Fruit fly (Drosophila melanogaster) whole organism, embryonic: Measurements from ENCODE around the gene CG5013.
A peak's percentile ranks its signal among the peaks of the same experiment; 100 is the strongest.

ENCODE experiments used
- Abd-B ChIP-seq: fragments of 200-800 bp; sonication (Bioruptor generic); optimal IDR thresholded peaks from 2 replicates; lab custom pipeline; 2018; ENCODE audit warnings: missing biosample characterization, mild to moderate bottlenecking, missing genetic modification characterization, moderate library complexity
- CG10462 ChIP-seq: fragments of 200-800 bp; sonication (Bioruptor generic); optimal IDR thresholded peaks from 2 replicates; lab custom pipeline; 2016; ENCODE audit warnings: missing biosample characterization, missing genetic modification characterization
- CG11560 ChIP-seq: fragments of 200-800 bp; sonication (Bioruptor generic); IDR thresholded peaks from 3 replicates; pipeline ENCODE4 v1.3.6; 2022; ENCODE audit warnings: missing biosample characterization, missing genetic modification characterization
- CG11696 ChIP-seq: fragments of 200-800 bp; sonication (Bioruptor generic); IDR thresholded peaks from 2 replicates; pipeline ENCODE4 v1.3.6; 2022; ENCODE audit warnings: missing biosample characterization, missing genetic modification characterization
- CG13624 ChIP-seq: fragments of 200-800 bp; sonication (Bioruptor generic); optimal IDR thresholded peaks from 2 replicates; lab custom pipeline; 2016; ENCODE audit warnings: missing biosample characterization, missing genetic modification characterization
- CG15696 ChIP-seq: fragments of 200-800 bp; sonication (Bioruptor generic); optimal IDR thresholded peaks from 2 replicates; lab custom pipeline; 2019; ENCODE audit warnings: missing biosample characterization, mild to moderate bottlenecking, missing genetic modification characterization, moderate library complexity
- CG17361 ChIP-seq: fragments of 200-800 bp; sonication (Bioruptor generic); IDR thresholded peaks from 3 replicates; pipeline ENCODE4 v1.3.6; 2022; ENCODE audit warnings: missing biosample characterization, missing genetic modification characterization
- CG2202 ChIP-seq: fragments of 200-800 bp; sonication (Bioruptor generic); optimal IDR thresholded peaks from 2 replicates; lab custom pipeline; 2018; ENCODE audit warnings: missing biosample characterization, mild to moderate bottlenecking, missing genetic modification characterization
- CG2889 ChIP-seq: fragments of 200-800 bp; sonication (Bioruptor generic); IDR thresholded peaks from 3 replicates; pipeline ENCODE4 v1.3.6; 2022; ENCODE audit warnings: missing biosample characterization, missing genetic modification characterization
- CG3163 ChIP-seq: fragments of 200-800 bp; sonication (Bioruptor generic); optimal IDR thresholded peaks from 3 replicates; lab custom pipeline; 2016; ENCODE audit warnings: missing biosample characterization, missing genetic modification characterization
- CG32532 ChIP-seq: fragments of 200-800 bp; sonication (Bioruptor generic); IDR thresholded peaks from 2 replicates; pipeline ENCODE4 v1.3.6; 2022; ENCODE audit warnings: missing biosample characterization, missing genetic modification characterization
- CG3995 ChIP-seq: fragments of 200-800 bp; sonication (Bioruptor generic); optimal IDR thresholded peaks from 3 replicates; lab custom pipeline; 2016; ENCODE audit warnings: missing biosample characterization, missing genetic modification characterization
- CG4360 ChIP-seq: fragments of 200-800 bp; sonication (Bioruptor generic); IDR thresholded peaks from 2 replicates; pipeline ENCODE4 v1.3.6; 2022; ENCODE audit warnings: missing biosample characterization, missing genetic modification characterization
- CG5180 ChIP-seq: fragments of 200-800 bp; sonication (Bioruptor generic); optimal IDR thresholded peaks from 3 replicates; lab custom pipeline; 2017; ENCODE audit warnings: missing biosample characterization, missing genetic modification characterization, mild to moderate bottlenecking, moderate library complexity, missing genetic modification reagents
- CG7271 ChIP-seq: fragments of 200-800 bp; sonication (Bioruptor generic); optimal IDR thresholded peaks from 2 replicates; lab custom pipeline; 2018; ENCODE audit warnings: missing biosample characterization, mild to moderate bottlenecking, missing genetic modification characterization, moderate library complexity
- CG7372 ChIP-seq: fragments of 200-800 bp; sonication (Bioruptor generic); IDR thresholded peaks from 2 replicates; pipeline ENCODE4 v1.3.6; 2022; ENCODE audit warnings: missing biosample characterization, missing genetic modification characterization
- CG7786 ChIP-seq: fragments of 200-800 bp; sonication (Bioruptor generic); optimal IDR thresholded peaks from 2 replicates; lab custom pipeline; 2016; ENCODE audit warnings: missing biosample characterization, missing genetic modification characterization
- CG7963 ChIP-seq: fragments of 200-800 bp; sonication (Bioruptor generic); IDR thresholded peaks from 3 replicates; pipeline ENCODE4 v1.3.6; 2022; ENCODE audit warnings: missing biosample characterization, missing genetic modification characterization; ENCODE audit not compliant: partially characterized antibody
- Doc3 ChIP-seq: fragments of 200-800 bp; sonication (Bioruptor generic); IDR thresholded peaks from 3 replicates; pipeline ENCODE4 v1.3.6; 2022; ENCODE audit warnings: missing biosample characterization, missing genetic modification characterization; ENCODE audit not compliant: partially characterized antibody
- Dp ChIP-seq: fragments of 200-800 bp; sonication (Bioruptor generic); optimal IDR thresholded peaks from 2 replicates; lab custom pipeline; 2018; ENCODE audit warnings: missing biosample characterization, mild to moderate bottlenecking, missing genetic modification characterization, moderate library complexity
- Ets65A ChIP-seq: fragments of 200-800 bp; sonication (Bioruptor generic); peaks from one replicate; lab custom pipeline; 2016; ENCODE audit warnings: missing biosample characterization, missing genetic modification characterization
- Fer1 ChIP-seq: fragments of 200-800 bp; sonication (Bioruptor generic); optimal IDR thresholded peaks from 2 replicates; lab custom pipeline; 2017; ENCODE audit warnings: missing biosample characterization, mild to moderate bottlenecking, missing genetic modification characterization
- Gug ChIP-seq: fragments of 200-800 bp; sonication (Bioruptor generic); IDR thresholded peaks from 4 replicates; pipeline ENCODE4 v1.3.6; 2022; ENCODE audit warnings: missing biosample characterization, missing genetic modification characterization
- H15 ChIP-seq: fragments of 200-800 bp; sonication (Bioruptor generic); IDR thresholded peaks from 3 replicates; pipeline ENCODE4 v1.3.6; 2022; ENCODE audit warnings: missing biosample characterization, missing genetic modification characterization
- Med ChIP-seq: fragments of 200-800 bp; sonication (Bioruptor generic); peaks from one replicate; lab custom pipeline; 2016; ENCODE audit warnings: missing biosample characterization, missing genetic modification characterization, mild to moderate bottlenecking, inconsistent platforms, moderate library complexity
- NK7.1 ChIP-seq: fragments of 200-800 bp; sonication (Bioruptor generic); optimal IDR thresholded peaks from 3 replicates; lab custom pipeline; 2016; ENCODE audit warnings: missing biosample characterization, missing genetic modification characterization
- Nf-YA ChIP-seq: fragments of 200-800 bp; sonication (Bioruptor generic); IDR thresholded peaks from 2 replicates; pipeline ENCODE4 v1.3.6; 2022; ENCODE audit warnings: missing biosample characterization, missing genetic modification characterization
- Oli ChIP-seq: fragments of 200-800 bp; sonication (Bioruptor generic); optimal IDR thresholded peaks from 2 replicates; lab custom pipeline; 2018; ENCODE audit warnings: missing biosample characterization, mild to moderate bottlenecking, missing genetic modification characterization, moderate library complexity
- PHDP ChIP-seq: fragments of 200-800 bp; sonication (Bioruptor generic); optimal IDR thresholded peaks from 3 replicates; lab custom pipeline; 2018; ENCODE audit warnings: missing biosample characterization, mild to moderate bottlenecking, missing genetic modification characterization, moderate library complexity
- Rfx ChIP-seq: fragments of 200-800 bp; sonication (Bioruptor generic); IDR thresholded peaks from 2 replicates; pipeline ENCODE4 v1.3.6; 2022; ENCODE audit warnings: missing biosample characterization, missing genetic modification characterization
- Stat92E ChIP-seq, 3 experiments: fragments of >200 bp in 2 of 3; fragments of 200-800 bp in 1 of 3; sonication (Bioruptor generic) in 1 of 3; optimal IDR thresholded peaks; 2 replicates each; lab custom pipeline; 2017 to 2019; ENCODE audit warnings: missing biosample characterization in 3 of 3, missing genetic modification characterization in 3 of 3, mild to moderate bottlenecking in 1 of 3, moderate library complexity in 1 of 3
- YL-1 ChIP-seq: fragments of 200-800 bp; sonication (Bioruptor generic); optimal IDR thresholded peaks from 3 replicates; lab custom pipeline; 2017; ENCODE audit warnings: missing biosample characterization, mild to moderate bottlenecking, missing genetic modification characterization
- abd-A ChIP-seq: fragments of 200-800 bp; sonication (Bioruptor generic); optimal IDR thresholded peaks from 3 replicates; lab custom pipeline; 2019; ENCODE audit warnings: missing biosample characterization, mild to moderate bottlenecking, missing genetic modification characterization, moderate library complexity
- amos ChIP-seq: fragments of 200-800 bp; sonication (Bioruptor generic); IDR thresholded peaks from 2 replicates; pipeline ENCODE4 v1.3.6; 2022; ENCODE audit warnings: missing biosample characterization, missing genetic modification characterization; ENCODE audit not compliant: partially characterized antibody
- ci ChIP-seq: fragments of 200-800 bp; sonication (Bioruptor generic); IDR thresholded peaks from 3 replicates; pipeline ENCODE4 v1.3.6; 2022; ENCODE audit warnings: missing biosample characterization, missing genetic modification characterization
- crol ChIP-seq: fragments of 200-800 bp; sonication (Bioruptor generic); IDR thresholded peaks from 2 replicates; pipeline ENCODE4 v1.3.6; 2022; ENCODE audit warnings: missing biosample characterization, missing genetic modification characterization
- da ChIP-seq: fragments of 200-800 bp; sonication (Bioruptor generic); optimal IDR thresholded peaks from 2 replicates; lab custom pipeline; 2016; ENCODE audit warnings: missing biosample characterization, missing genetic modification characterization
- danr ChIP-seq: fragments of 200-800 bp; sonication (Bioruptor generic); IDR thresholded peaks from 2 replicates; pipeline ENCODE4 v1.3.6; 2022; ENCODE audit warnings: missing biosample characterization, missing genetic modification characterization
- dpn ChIP-seq, 2 experiments: fragments of 200-800 bp; sonication (Bioruptor generic); optimal IDR thresholded peaks; 3 replicates each; lab custom pipeline; 2016; ENCODE audit warnings: missing biosample characterization in 2 of 2, missing genetic modification characterization in 2 of 2
- gro ChIP-seq: fragments of 200-800 bp; sonication (Bioruptor generic); optimal IDR thresholded peaks from 2 replicates; lab custom pipeline; 2016; ENCODE audit warnings: missing biosample characterization, missing genetic modification characterization
- h ChIP-seq: fragments of >200 bp; optimal IDR thresholded peaks from 2 replicates; lab custom pipeline; 2017
- jing ChIP-seq: fragments of 200-800 bp; sonication (Bioruptor generic); optimal IDR thresholded peaks from 2 replicates; lab custom pipeline; 2018; ENCODE audit warnings: missing biosample characterization, mild to moderate bottlenecking, missing genetic modification characterization
- kay ChIP-seq: fragments of 200-800 bp; sonication (Bioruptor generic); optimal IDR thresholded peaks from 2 replicates; lab custom pipeline; 2016; ENCODE audit warnings: missing biosample characterization, missing genetic modification characterization
- maf-S ChIP-seq: fragments of 200-800 bp; sonication (Bioruptor generic); optimal IDR thresholded peaks from 2 replicates; lab custom pipeline; 2016; ENCODE audit warnings: missing biosample characterization, missing genetic modification characterization
- nerfin-2 ChIP-seq: fragments of 200-800 bp; sonication (Bioruptor generic); IDR thresholded peaks from 2 replicates; pipeline ENCODE4 v1.3.6; 2022; ENCODE audit warnings: missing biosample characterization, missing genetic modification characterization; ENCODE audit not compliant: partially characterized antibody
- pho ChIP-seq: fragments of 200-800 bp; sonication (Bioruptor generic); optimal IDR thresholded peaks from 2 replicates; lab custom pipeline; 2016; ENCODE audit warnings: missing biosample characterization, missing genetic modification characterization
- psq ChIP-seq: fragments of 200-800 bp; sonication (Bioruptor generic); optimal IDR thresholded peaks from 2 replicates; lab custom pipeline; 2017; ENCODE audit warnings: missing biosample characterization, missing genetic modification characterization
- row ChIP-seq: fragments of 200-800 bp; sonication (Bioruptor generic); IDR thresholded peaks from 3 replicates; pipeline ENCODE4 v1.3.6; 2022; ENCODE audit warnings: missing biosample characterization, missing genetic modification characterization
- shn ChIP-seq: fragments of 200-800 bp; sonication (Bioruptor generic); optimal IDR thresholded peaks from 3 replicates; lab custom pipeline; 2016; ENCODE audit warnings: missing biosample characterization, missing genetic modification characterization
- vvl ChIP-seq: fragments of 200-800 bp; sonication (Bioruptor generic); IDR thresholded peaks from 2 replicates; pipeline ENCODE4 v1.3.6; 2022; ENCODE audit warnings: missing biosample characterization, missing genetic modification characterization
- wdn ChIP-seq: fragments of 200-800 bp; sonication (Bioruptor generic); IDR thresholded peaks from 2 replicates; pipeline ENCODE4 v1.3.6; 2022; ENCODE audit warnings: missing biosample characterization, missing genetic modification characterization
- zen2 ChIP-seq: fragments of 200-800 bp; sonication (Bioruptor generic); IDR thresholded peaks from 3 replicates; pipeline ENCODE4 v1.3.6; 2022; ENCODE audit warnings: missing biosample characterization, missing genetic modification characterization; ENCODE audit not compliant: partially characterized antibody

The CG5013 gene

dm6 chr3R:16051329-16051679, 1.8 kb downstream of the CG5013 start (continued):
- TF ChIP-seq YL-1 (GFP tag; lab: Kevin White, UChicago) (no peak), Oli (tag; lab: Kevin White, UChicago) (no peak), Stat92E (GFP tag; optimal IDR thresholded peaks at IDR 0.05; lab: Kevin White, UChicago) (no peak), CG2889 (GFP tag; lab: Robert Waterston, UW) (no peak), maf-S (GFP tag; lab: Kevin White, UChicago) (no peak), Ets65A (GFP tag; lab: Kevin White, UChicago) (no peak), CG15696 (no peak), crol (GFP tag; lab: Robert Waterston, UW) (no peak), CG4360 (GFP tag; lab: Robert Waterston, UW) (no peak), CG5180 (GFP tag; lab: Kevin White, UChicago) (peak; percentile 69), zen2 (GFP tag; lab: Robert Waterston, UW) (no peak; the same call in 2 of the 3 replicates), Fer1 (GFP tag; lab: Kevin White, UChicago) (no peak), h (lab: Kevin White, UChicago) (no peak), CG7786 (GFP tag; lab: Kevin White, UChicago) (no peak), Abd-B (GFP tag; lab: Kevin White, UChicago) (no peak), CG13624 (GFP tag; lab: Kevin White, UChicago) (peak; percentile 4), dpn (GFP tag; optimal IDR thresholded peaks at IDR 0.05; lab: Kevin White, UChicago) (no peak), Dp (GFP tag; lab: Kevin White, UChicago) (no peak), CG7372 (no peak), Doc3 (GFP tag; lab: Robert Waterston, UW) (no peak), jing (GFP tag; lab: Kevin White, UChicago) (no peak), NK7.1 (GFP tag; lab: Kevin White, UChicago) (no peak), Rfx (GFP tag; lab: Robert Waterston, UW) (peak; percentile 31; the same call in 1 of the 2 replicates), Med (peak; percentile 78), abd-A (tag; lab: Kevin White, UChicago) (no peak), kay (GFP tag; lab: Kevin White, UChicago) (no peak), ci (GFP tag; lab: Robert Waterston, UW) (0 out of 3 replicates have a peak, but pooled peaks have one; percentile 34), PHDP (tag; lab: Kevin White, UChicago) (no peak), H15 (GFP tag; lab: Robert Waterston, UW) (no peak), danr (GFP tag; lab: Robert Waterston, UW) (no peak), row (peak; percentile 34; the same call in 1 of the 3 replicates), CG3163 (GFP tag; lab: Kevin White, UChicago) (peak; percentile 75), shn (GFP tag; lab: Kevin White, UChicago) (peak; percentile 3), CG32532 (GFP tag; lab: Robert Waterston, UW) (peak; percentile 13; the same call in 1 of the 2 replicates), CG3995 (GFP tag; lab: Kevin White, UChicago) (no peak), CG11560 (tag; lab: Robert Waterston, UW) (no peak), gro (GFP tag; lab: Kevin White, UChicago) (no peak), psq (no peak), Nf-YA (no peak), amos (GFP tag; lab: Robert Waterston, UW) (no peak), CG10462 (no peak), nerfin-2 (GFP tag; lab: Robert Waterston, UW) (no peak), CG2202 (tag; lab: Kevin White, UChicago) (no peak), CG11696 (GFP tag; lab: Robert Waterston, UW) (0 out of 2 replicates have a peak, but pooled peaks have one; percentile 13), pho (GFP tag; lab: Kevin White, UChicago) (no peak), wdn (GFP tag; lab: Robert Waterston, UW) (no peak), CG17361 (GFP tag; lab: Robert Waterston, UW) (no peak), vvl (GFP tag; lab: Robert Waterston, UW) (peak; percentile 50; the same call in 1 of the 2 replicates), da (no peak), Gug (GFP tag; lab: Robert Waterston, UW) (no peak), CG7963 (GFP tag; lab: Robert Waterston, UW) (no peak), CG7271 (tag; lab: Kevin White, UChicago) (no peak)
